Worm (Caenorhabditis elegans): ENCODE results near the gene snu-13.

snu-13 gene

ce11 chrII:10696060-10696459, 37.6 kb upstream of the snu-13 start:
- TF ChIP-seq fkh-10 (GFP tag; optimal IDR thresholded peaks at IDR 0.05): peak; percentile 5
- no peak for TF ChIP-seq pha-4 (tag; optimal IDR thresholded peaks at IDR 0.05)

ce11 chrII:10694713-10695112, 36.3 kb upstream of the snu-13 start, which contains the start of gene lgc-57:
Gene lgc-57 (plus strand): TSS chrII:10695013.
- TF ChIP-seq ZK546.5 (tag; optimal IDR thresholded peaks at IDR 0.05) (no peak), egl-27 (tag; optimal IDR thresholded peaks at IDR 0.05) (no peak), nhr-11 (tag; optimal IDR thresholded peaks at IDR 0.05) (no peak), unc-39 (tag; optimal IDR thresholded peaks at IDR 0.05) (no peak), ztf-4 (tag; optimal IDR thresholded peaks at IDR 0.05) (no peak), zag-1 (tag; optimal IDR thresholded peaks at IDR 0.05) (no peak), snpc-4 (tag; optimal IDR thresholded peaks at IDR 0.05) (no peak), lin-39 (tag; optimal IDR thresholded peaks at IDR 0.05) (no peak), elt-2 (tag; optimal IDR thresholded peaks at IDR 0.05) (no peak), daf-12 (tag; optimal IDR thresholded peaks at IDR 0.05) (no peak), elt-1 (tag; optimal IDR thresholded peaks at IDR 0.05) (no peak), jun-1 (tag; optimal IDR thresholded peaks at IDR 0.05) (no peak), ztf-11 (tag; optimal IDR thresholded peaks at IDR 0.05) (no peak), pha-4 (tag; optimal IDR thresholded peaks at IDR 0.05) (no peak), nhr-28 (tag; optimal IDR thresholded peaks at IDR 0.05) (no peak), nhr-77 (tag; optimal IDR thresholded peaks at IDR 0.05) (no peak), tbx-2 (tag; optimal IDR thresholded peaks at IDR 0.05) (no peak)

ce11 chrII:10693655-10694054, 35.2 kb upstream of the snu-13 start, which contains the start of gene gbh-1:
Gene gbh-1 (minus strand): TSS chrII:10693803.
- TF ChIP-seq ZK546.5 (tag; optimal IDR thresholded peaks at IDR 0.05) (no peak), elt-2 (tag; optimal IDR thresholded peaks at IDR 0.05) (peak; percentile 60), pqm-1 (tag; optimal IDR thresholded peaks at IDR 0.05) (peak; percentile 53)

- TF ChIP-seq ceh-9 (tag; optimal IDR thresholded peaks at IDR 0.05): no peak
- no peak for TF ChIP-seq nfya-1 (tag; optimal IDR thresholded peaks at IDR 0.05; ENCODE audit: insufficient read depth)
- TF ChIP-seq ztf-4 (tag; optimal IDR thresholded peaks at IDR 0.05): no peak
Measured at ce11 chrII:10684954-10685353, 26.5 kb upstream of the snu-13 start.

ce11 chrII:10680614-10681013, 22.2 kb upstream of the snu-13 start:
- no peak for TF ChIP-seq R02D3.7 (tag; optimal IDR thresholded peaks at IDR 0.05)
- no peak for TF ChIP-seq nhr-76 (tag; optimal IDR thresholded peaks at IDR 0.05)
- TF ChIP-seq nhr-67 (tag; optimal IDR thresholded peaks at IDR 0.05): no peak
- no peak for TF ChIP-seq egl-27 (tag; optimal IDR thresholded peaks at IDR 0.05)
- no peak for TF ChIP-seq pqm-1 (tag; optimal IDR thresholded peaks at IDR 0.05)
- TF ChIP-seq daf-12 (tag; optimal IDR thresholded peaks at IDR 0.05): no peak
- no peak for TF ChIP-seq mml-1 (tag; optimal IDR thresholded peaks at IDR 0.05)
- TF ChIP-seq unc-39 (tag; optimal IDR thresholded peaks at IDR 0.05): no peak
- no peak for TF ChIP-seq eor-1 (tag; optimal IDR thresholded peaks at IDR 0.05)
- no peak for TF ChIP-seq nhr-43 (tag; optimal IDR thresholded peaks at IDR 0.05; ENCODE audit: poor library complexity, severe bottlenecking)

ce11 chrII:10680130-10680529, 21.7 kb upstream of the snu-13 start:
- TF ChIP-seq unc-62 (GFP tag; optimal IDR thresholded peaks at IDR 0.05) (no peak), egl-5 (tag; optimal IDR thresholded peaks at IDR 0.05) (no peak), ztf-4 (tag; optimal IDR thresholded peaks at IDR 0.05) (no peak), ceh-28 (tag; optimal IDR thresholded peaks at IDR 0.05) (no peak), nhr-237 (tag; optimal IDR thresholded peaks at IDR 0.05) (no peak), nhr-23 (tag; optimal IDR thresholded peaks at IDR 0.05) (no peak), nfya-1 (tag; optimal IDR thresholded peaks at IDR 0.05; ENCODE audit: insufficient read depth) (no peak), ztf-11 (tag; optimal IDR thresholded peaks at IDR 0.05) (no peak), nhr-77 (tag; optimal IDR thresholded peaks at IDR 0.05) (no peak), elt-3 (tag; optimal IDR thresholded peaks at IDR 0.05) (no peak), ama-1 (optimal IDR thresholded peaks at IDR 0.05) (no peak), nhr-12 (tag; optimal IDR thresholded peaks at IDR 0.05) (no peak), R02D3.7 (tag; optimal IDR thresholded peaks at IDR 0.05) (no peak), mml-1 (tag; optimal IDR thresholded peaks at IDR 0.05) (no peak), daf-12 (tag; optimal IDR thresholded peaks at IDR 0.05) (no peak)

Measured in whole organism, L3 larva.